Worm (Caenorhabditis elegans) whole organism, mixed stage, embryonic: ENCODE data around the gene C47E12.11.

Experiments
- M03D4.4 ChIP-seq: sonication (generic microtip); optimal IDR thresholded peaks from 2 replicates; lab custom pipeline; 2017; ENCODE audit warnings: mild to moderate bottlenecking, missing genetic modification characterization, missing compliant biosample characterization
- bed-3 ChIP-seq: fragments of 200-800 bp; sonication (Bioruptor generic); optimal IDR thresholded peaks from 3 replicates; lab custom pipeline; 2018; ENCODE audit warnings: mild to moderate bottlenecking, missing genetic modification characterization, moderate library complexity, missing compliant biosample characterization
- blmp-1 ChIP-seq: fragments of 150-350 bp; optimal IDR thresholded peaks from 2 replicates; lab custom pipeline; 2014; ENCODE audit warnings: missing biosample characterization, missing genetic modification characterization
- ceh-39 ChIP-seq: fragments of 150-350 bp; optimal IDR thresholded peaks from 2 replicates; lab custom pipeline; 2014; ENCODE audit warnings: missing biosample characterization, missing genetic modification characterization
- ceh-83 ChIP-seq: fragments of 200-800 bp; sonication (Bioruptor generic); optimal IDR thresholded peaks from 2 replicates; lab custom pipeline; 2018; ENCODE audit warnings: mild to moderate bottlenecking, missing genetic modification characterization, missing compliant biosample characterization
- ces-1 ChIP-seq: fragments of 150-350 bp; optimal IDR thresholded peaks from 2 replicates; lab custom pipeline; 2014; ENCODE audit warnings: missing biosample characterization, missing genetic modification reagents, missing genetic modification characterization
- cnd-1 ChIP-seq: fragments of 200-800 bp; sonication (Bioruptor generic); optimal IDR thresholded peaks from 2 replicates; lab custom pipeline; 2018; ENCODE audit warnings: mild to moderate bottlenecking, missing genetic modification characterization, missing compliant biosample characterization
- drap-1 ChIP-seq: fragments of 200-800 bp; sonication (Bioruptor generic); optimal IDR thresholded peaks from 3 replicates; lab custom pipeline; 2018; ENCODE audit warnings: mild to moderate bottlenecking, missing genetic modification characterization, missing compliant biosample characterization
- elt-1 ChIP-seq: sonication (generic microtip); optimal IDR thresholded peaks from 2 replicates; lab custom pipeline; 2017; ENCODE audit warnings: missing genetic modification characterization, mild to moderate bottlenecking, missing compliant biosample characterization, antibody characterized with exemption, moderate library complexity, borderline replicate concordance; ENCODE audit not compliant: insufficient read depth
- elt-3 ChIP-seq: fragments of 150-350 bp; optimal IDR thresholded peaks from 2 replicates; lab custom pipeline; 2014; ENCODE audit warnings: missing biosample characterization, missing genetic modification characterization
- flh-1 ChIP-seq: fragments of 200-800 bp; sonication (Bioruptor generic); optimal IDR thresholded peaks from 2 replicates; lab custom pipeline; 2018; ENCODE audit warnings: mild to moderate bottlenecking, missing genetic modification characterization, moderate library complexity, missing compliant biosample characterization
- ham-2 ChIP-seq: fragments of 200-800 bp; sonication (Bioruptor generic); optimal IDR thresholded peaks from 2 replicates; lab custom pipeline; 2018; ENCODE audit warnings: mild to moderate bottlenecking, missing genetic modification characterization, missing compliant biosample characterization
- lsy-2 ChIP-seq: fragments of 150-350 bp; optimal IDR thresholded peaks from 2 replicates; lab custom pipeline; 2014; ENCODE audit warnings: missing biosample characterization, missing genetic modification characterization
- mab-5 ChIP-seq: fragments of 150-350 bp; optimal IDR thresholded peaks from 2 replicates; lab custom pipeline; 2014; ENCODE audit warnings: missing biosample characterization, missing genetic modification characterization
- mls-2 ChIP-seq: sonication (generic microtip); optimal IDR thresholded peaks from 2 replicates; lab custom pipeline; 2016; ENCODE audit warnings: mild to moderate bottlenecking, missing genetic modification characterization, moderate library complexity, missing compliant biosample characterization
- nhr-12 ChIP-seq: fragments of 150-350 bp; optimal IDR thresholded peaks from 2 replicates; lab custom pipeline; 2014; ENCODE audit warnings: missing biosample characterization, missing genetic modification characterization
- nhr-237 ChIP-seq: fragments of 150-350 bp; optimal IDR thresholded peaks from 2 replicates; lab custom pipeline; 2014; ENCODE audit warnings: missing biosample characterization, missing genetic modification characterization
- nhr-28 ChIP-seq: fragments of 150-350 bp; optimal IDR thresholded peaks from 2 replicates; lab custom pipeline; 2014; ENCODE audit warnings: missing biosample characterization, missing genetic modification characterization
- nhr-76 ChIP-seq: sonication (generic microtip); optimal IDR thresholded peaks from 2 replicates; lab custom pipeline; 2017; ENCODE audit warnings: missing biosample characterization, missing genetic modification characterization
- pha-4 ChIP-seq: fragments of 150-350 bp; optimal IDR thresholded peaks from 2 replicates; lab custom pipeline; 2018; ENCODE audit warnings: missing biosample characterization, missing genetic modification reagents, missing genetic modification characterization
- sem-2 ChIP-seq: fragments of 200-800 bp; sonication (Bioruptor generic); optimal IDR thresholded peaks from 2 replicates; lab custom pipeline; 2018; ENCODE audit warnings: mild to moderate bottlenecking, missing genetic modification characterization, missing compliant biosample characterization
- snpc-4 ChIP-seq: fragments of 150-350 bp; optimal IDR thresholded peaks from 2 replicates; lab custom pipeline; 2014; ENCODE audit warnings: missing biosample characterization, missing genetic modification characterization
- sptf-1 ChIP-seq: sonication (generic microtip); optimal IDR thresholded peaks from 2 replicates; lab custom pipeline; 2017; ENCODE audit warnings: mild to moderate bottlenecking, missing genetic modification characterization, moderate library complexity, missing compliant biosample characterization
- tbx-8 ChIP-seq: fragments of 200-800 bp; sonication (Bioruptor generic); optimal IDR thresholded peaks from 2 replicates; lab custom pipeline; 2018; ENCODE audit warnings: mild to moderate bottlenecking, missing genetic modification characterization, moderate library complexity, missing compliant biosample characterization
- unc-120 ChIP-seq: sonication (generic microtip); optimal IDR thresholded peaks from 2 replicates; lab custom pipeline; 2017; ENCODE audit warnings: missing genetic modification characterization, missing compliant biosample characterization; ENCODE audit not compliant: poor library complexity, severe bottlenecking
- unc-39 ChIP-seq: fragments of 150-350 bp; optimal IDR thresholded peaks from 2 replicates; lab custom pipeline; 2014; ENCODE audit warnings: missing biosample characterization, missing genetic modification characterization
- unc-62 ChIP-seq: fragments of 150-350 bp; optimal IDR thresholded peaks from 2 replicates; lab custom pipeline; 2014; ENCODE audit warnings: missing biosample characterization, missing genetic modification reagents, missing genetic modification characterization
- zip-8 ChIP-seq: fragments of 150-350 bp; optimal IDR thresholded peaks from 2 replicates; lab custom pipeline; 2014; ENCODE audit warnings: missing biosample characterization, missing genetic modification characterization
- ztf-11 ChIP-seq: fragments of 150-350 bp; optimal IDR thresholded peaks from 2 replicates; lab custom pipeline; 2014; ENCODE audit warnings: missing biosample characterization, missing genetic modification characterization

Gene C47E12.11

ce11 chrIV:9969081-9969480 lies at the start of gene C47E12.11, which contains the start of gene kin-5:
C47E12.11 (plus strand) TSS chrIV:9969400.
kin-5 (minus strand) TSS chrIV:9969181.
- TF ChIP-seq elt-1 (tag; lab: Kevin White, UChicago), result no peak
- TF ChIP-seq nhr-12 (tag; lab: Kevin White, UChicago), result no peak
- TF ChIP-seq zip-8 (tag; lab: Kevin White, UChicago), result no peak
- no peak for TF ChIP-seq sem-2 (GFP tag; lab: Kevin White, UChicago)

- TF ChIP-seq ceh-83, result no peak
- no peak for TF ChIP-seq blmp-1 (tag; lab: Kevin White, UChicago)
- no peak for TF ChIP-seq tbx-8 (GFP tag; lab: Kevin White, UChicago)
- no peak for TF ChIP-seq elt-3 (tag; lab: Kevin White, UChicago)
- no peak for TF ChIP-seq unc-62 (GFP tag; lab: Kevin White, UChicago)
- TF ChIP-seq bed-3 (GFP tag; lab: Kevin White, UChicago), result no peak
- TF ChIP-seq snpc-4 (tag; lab: Kevin White, UChicago), result no peak
- TF ChIP-seq drap-1 (GFP tag; lab: Kevin White, UChicago), result no peak
- TF ChIP-seq flh-1 (GFP tag; lab: Kevin White, UChicago), result no peak
- no peak for TF ChIP-seq pha-4 (tag; lab: Kevin White, UChicago)
- TF ChIP-seq lsy-2 (tag; lab: Kevin White, UChicago), result no peak
- no peak for TF ChIP-seq nhr-12 (tag; lab: Kevin White, UChicago)
- no peak for TF ChIP-seq nhr-28 (tag; lab: Kevin White, UChicago)
- no peak for TF ChIP-seq ceh-39 (tag; lab: Kevin White, UChicago)
- TF ChIP-seq mab-5 (tag; lab: Kevin White, UChicago), result no peak
Observed at ce11 chrIV:9920426-9920825, 48.8 kb upstream of the C47E12.11 start.

ce11 chrIV:9924419-9924818 lies 44.8 kb upstream of the C47E12.11 start:
- TF ChIP-seq zip-8 (tag; lab: Kevin White, UChicago) (no peak), elt-3 (tag; lab: Kevin White, UChicago) (no peak), nhr-76 (tag; lab: Kevin White, UChicago) (no peak)

- TF ChIP-seq unc-62 (GFP tag; lab: Kevin White, UChicago), result peak; percentile 75
- no peak for TF ChIP-seq nhr-76 (tag; lab: Kevin White, UChicago)
- TF ChIP-seq unc-120 (tag; lab: Kevin White, UChicago), result peak; percentile 9
- no peak for TF ChIP-seq blmp-1 (tag; lab: Kevin White, UChicago)
- TF ChIP-seq bed-3 (GFP tag; lab: Kevin White, UChicago), result no peak
- TF ChIP-seq, all 35 proteins: peak for 2
Observed at ce11 chrIV:9928180-9928896, 40.9 kb upstream of the C47E12.11 start, which contains the start of gene dur-1. dur-1 (minus strand) TSS chrIV:9928230.

DNA sequence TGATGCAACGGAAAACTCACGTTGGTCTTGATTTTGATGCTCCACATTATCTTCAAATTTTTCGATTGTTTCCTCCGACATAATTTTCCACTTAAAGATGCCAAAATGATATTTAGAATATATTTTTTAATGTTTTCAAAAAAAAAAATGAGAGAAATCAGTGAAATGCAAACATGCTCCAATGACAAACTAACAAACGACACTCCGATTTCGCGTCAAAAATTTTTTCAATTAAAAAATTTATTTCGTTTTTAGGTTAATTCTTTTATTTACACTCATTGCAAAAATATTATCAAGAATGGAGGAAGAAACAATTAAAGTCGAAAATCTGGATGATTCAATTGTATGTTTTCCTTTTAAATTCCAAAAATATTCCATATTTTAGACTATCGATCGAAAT lies 37.1 kb upstream of the C47E12.11 start, which contains the start of the genes trmt-10A and F25H8.2:
trmt-10A (minus strand) TSS at position 159 of the 400 bp plus-strand sequence.
F25H8.2 (plus strand) TSS at position 181 of the 400 bp plus-strand sequence.
- TF ChIP-seq unc-120 (tag; lab: Kevin White, UChicago) (no peak), nhr-237 (tag; lab: Kevin White, UChicago) (peak; percentile 59), lsy-2 (tag; lab: Kevin White, UChicago) (peak; percentile 58)

DNA sequence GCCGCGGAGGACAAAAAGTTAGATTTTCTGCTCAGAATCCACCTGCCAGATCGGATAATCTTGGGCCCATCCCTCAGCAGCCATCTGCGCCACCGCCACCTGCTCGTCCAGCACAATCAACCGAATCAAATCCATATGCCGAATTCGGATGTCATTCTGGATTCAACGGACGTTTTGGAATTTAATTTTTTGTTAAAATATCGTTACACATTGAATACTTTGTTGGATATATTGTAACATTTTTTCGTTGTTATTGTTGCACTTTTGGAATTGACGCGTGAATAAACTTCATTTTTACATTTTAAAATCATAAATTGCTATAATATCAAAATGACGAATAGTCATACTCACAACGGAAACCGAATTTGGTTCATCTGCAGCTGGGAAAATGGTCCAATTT lies 35.6 kb upstream of the C47E12.11 start, which contains the start of gene spe-29:
spe-29 (plus strand) TSS at position 301 of the 400 bp plus-strand sequence.
- TF ChIP-seq M03D4.4 (tag; lab: Kevin White, UChicago), result no peak
- TF ChIP-seq blmp-1 (tag; lab: Kevin White, UChicago), result no peak
- no peak for TF ChIP-seq drap-1 (GFP tag; lab: Kevin White, UChicago)
- no peak for TF ChIP-seq ztf-11 (tag; lab: Kevin White, UChicago)
- no peak for TF ChIP-seq nhr-237 (tag; lab: Kevin White, UChicago)
- TF ChIP-seq mls-2 (tag; lab: Kevin White, UChicago), result no peak
- TF ChIP-seq pha-4 (tag; lab: Kevin White, UChicago), result no peak
- TF ChIP-seq tbx-8 (GFP tag; lab: Kevin White, UChicago), result no peak
- TF ChIP-seq lsy-2 (tag; lab: Kevin White, UChicago), result no peak
- no peak for TF ChIP-seq cnd-1 (tag; lab: Kevin White, UChicago)
- TF ChIP-seq unc-39 (tag; lab: Kevin White, UChicago), result no peak
- no peak for TF ChIP-seq ces-1 (GFP tag; lab: Kevin White, UChicago)
- no peak for TF ChIP-seq nhr-28 (tag; lab: Kevin White, UChicago)
- no peak for TF ChIP-seq sptf-1
- TF ChIP-seq sem-2 (GFP tag; lab: Kevin White, UChicago), result no peak
- no peak for TF ChIP-seq flh-1 (GFP tag; lab: Kevin White, UChicago)
- TF ChIP-seq ham-2 (GFP tag; lab: Kevin White, UChicago), result no peak
- TF ChIP-seq bed-3 (GFP tag; lab: Kevin White, UChicago), result no peak
